Fruit fly (Drosophila melanogaster): ENCODE measurements around the gene skd.

The skd gene

dm6 chr3L:20944180-20944579, 83.1 kb downstream of the skd start:
- TF ChIP-seq Myc (optimal IDR thresholded peaks at IDR 0.05) (no peak), h (optimal IDR thresholded peaks at IDR 0.05) (no peak), psq (optimal IDR thresholded peaks at IDR 0.05) (no peak), Sin3A (optimal IDR thresholded peaks at IDR 0.05) (no peak), insv (optimal IDR thresholded peaks at IDR 0.05) (no peak), ttk (optimal IDR thresholded peaks at IDR 0.05) (no peak)

All from Kc167 (cell line).